Worm (Caenorhabditis elegans): Measurements from ENCODE around the gene dmd-9.

The dmd-9 gene

ce11 chrIV:3231644-3232043 lies 22.7 kb downstream of the dmd-9 start:
- no peak for TF ChIP-seq dao-5 (tag; optimal IDR thresholded peaks at IDR 0.05)
- TF ChIP-seq him-1 (tag; optimal IDR thresholded peaks at IDR 0.05): no peak
- no peak for TF ChIP-seq W03F9.2 (tag; optimal IDR thresholded peaks at IDR 0.05)

ce11 chrIV:3227549-3228139 lies 26.7 kb downstream of the dmd-9 start:
- TF ChIP-seq dao-5 (tag; optimal IDR thresholded peaks at IDR 0.05): no peak
- TF ChIP-seq him-1 (tag; optimal IDR thresholded peaks at IDR 0.05): no peak
- no peak for TF ChIP-seq W03F9.2 (tag; optimal IDR thresholded peaks at IDR 0.05)

ce11 chrIV:3222140-3222539 lies 32.2 kb downstream of the dmd-9 start, which contains the start of gene Y67D8A.2:
Gene Y67D8A.2, plus strand, starts transcription at chrIV:3222440.
- TF ChIP-seq dao-5 (tag; optimal IDR thresholded peaks at IDR 0.05): no peak
- no peak for TF ChIP-seq W03F9.2 (tag; optimal IDR thresholded peaks at IDR 0.05)
- no peak for TF ChIP-seq him-1 (tag; optimal IDR thresholded peaks at IDR 0.05)

ce11 chrIV:3221158-3221557 lies 33.2 kb downstream of the dmd-9 start:
- TF ChIP-seq him-1 (tag; optimal IDR thresholded peaks at IDR 0.05): no peak
- no peak for TF ChIP-seq W03F9.2 (tag; optimal IDR thresholded peaks at IDR 0.05)
- no peak for TF ChIP-seq dao-5 (tag; optimal IDR thresholded peaks at IDR 0.05)

ce11 chrIV:3213426-3213825 lies 40.9 kb downstream of the dmd-9 start, which contains the start of gene slmp-1:
Gene slmp-1, plus strand, starts transcription at chrIV:3213760.
- no peak for TF ChIP-seq him-1 (tag; optimal IDR thresholded peaks at IDR 0.05)
- peak; percentile 58 for TF ChIP-seq W03F9.2 (tag; optimal IDR thresholded peaks at IDR 0.05)

- no peak for TF ChIP-seq dao-5 (tag; optimal IDR thresholded peaks at IDR 0.05)
- no peak for TF ChIP-seq W03F9.2 (tag; optimal IDR thresholded peaks at IDR 0.05)
- no peak for TF ChIP-seq him-1 (tag; optimal IDR thresholded peaks at IDR 0.05)
These were observed 42.4 kb downstream of the dmd-9 start for ce11 chrIV:3211929-3212328.

Data from whole organism, L4/young adult.